Fruit fly (Drosophila melanogaster): ENCODE measurements around the gene CG9547.

DNA sequence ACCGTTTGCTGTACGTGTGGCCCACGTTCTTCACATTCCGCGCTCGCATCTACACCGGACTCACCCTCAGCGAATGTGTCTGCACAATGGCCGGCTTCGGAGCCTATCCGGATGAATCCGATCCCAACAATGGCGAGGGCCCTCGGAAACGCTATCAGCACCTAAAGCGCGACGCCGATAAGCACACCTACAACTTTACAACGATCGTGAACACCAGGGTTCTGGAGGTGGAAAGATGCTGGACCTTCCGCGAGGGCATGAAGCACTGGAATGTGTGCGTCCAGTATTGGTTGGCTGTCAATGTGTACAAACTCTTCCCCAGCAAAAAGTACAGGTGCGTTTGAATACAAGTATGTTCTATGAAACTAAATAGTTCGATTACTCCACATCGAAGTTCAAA is 36.7 kb downstream of the CG9547 start:
- no peak for TF ChIP-seq dm (GFP tag; optimal IDR thresholded peaks at IDR 0.05)
- TF ChIP-seq ase (GFP tag; IDR thresholded peaks at IDR 0.05) = no peak
- no peak for TF ChIP-seq CG6854 (GFP tag; optimal IDR thresholded peaks at IDR 0.05)
- no peak for TF ChIP-seq Spps (tag; optimal IDR thresholded peaks at IDR 0.05)
- TF ChIP-seq CG2199 (GFP tag; IDR thresholded peaks at IDR 0.05) = no peak
- TF ChIP-seq Dfd (GFP tag; optimal IDR thresholded peaks at IDR 0.05) = no peak
- TF ChIP-seq pfk (GFP tag; optimal IDR thresholded peaks at IDR 0.05) = no peak

Data from whole organism, embryonic.